Fruit fly (Drosophila melanogaster): Measurements from ENCODE around the gene CG2116.
A peak's percentile ranks its signal among the peaks of the same experiment; 100 is the strongest.

Gene CG2116

dm6 chrX:8092075-8092682 lies 37.4 kb upstream of the CG2116 start (continued):
- TF ChIP-seq mld (GFP tag; IDR thresholded peaks at IDR 0.05; ENCODE audit: partially characterized antibody): no peak
- peak; percentile 68 for TF ChIP-seq NC2β (GFP tag; optimal IDR thresholded peaks at IDR 0.05)
- TF ChIP-seq CG12744 (GFP tag; optimal IDR thresholded peaks at IDR 0.05): peak; percentile 84
- peak; percentile 87 for TF ChIP-seq CG16815 (GFP tag; optimal IDR thresholded peaks at IDR 0.05)
- peak; percentile 92 for TF ChIP-seq CG32767 (GFP tag; IDR thresholded peaks at IDR 0.05)
- peak; percentile 86 for TF ChIP-seq Med (GFP tag)
- peak; percentile 60 for TF ChIP-seq dm (GFP tag; optimal IDR thresholded peaks at IDR 0.05)
- TF ChIP-seq sens-2 (GFP tag; IDR thresholded peaks at IDR 0.05): peak; percentile 61; the same call in 1 of the 2 replicates
- peak; percentile 98 for TF ChIP-seq CG13424 (tag; optimal IDR thresholded peaks at IDR 0.05)
- peak; percentile 83 for TF ChIP-seq CG6654 (GFP tag; optimal IDR thresholded peaks at IDR 0.05)
- no peak for TF ChIP-seq gfzf (GFP tag; optimal IDR thresholded peaks at IDR 0.05)
- TF ChIP-seq Lpt (GFP tag; optimal IDR thresholded peaks at IDR 0.05): no peak
- TF ChIP-seq CG12942 (GFP tag; optimal IDR thresholded peaks at IDR 0.05): peak; percentile 92
- peak; percentile 94 for TF ChIP-seq fd96Cb (tag; optimal IDR thresholded peaks at IDR 0.05)
- TF ChIP-seq CG4404 (GFP tag; IDR thresholded peaks at IDR 0.05): peak; percentile 78; the same call in 1 of the 2 replicates
- peak; percentile 78 for TF ChIP-seq CG9609 (GFP tag; optimal IDR thresholded peaks at IDR 0.05)
- TF ChIP-seq CG2199 (GFP tag; IDR thresholded peaks at IDR 0.05): peak; percentile 75; the same call in 2 of the 3 replicates
- TF ChIP-seq CG4730 (GFP tag; IDR thresholded peaks at IDR 0.05): peak; percentile 88
- peak; percentile 89 for TF ChIP-seq wor (GFP tag; IDR thresholded peaks at IDR 0.05)
- peak; percentile 66 for TF ChIP-seq pros (GFP tag; optimal IDR thresholded peaks at IDR 0.05)
- TF ChIP-seq CG15696 (tag; optimal IDR thresholded peaks at IDR 0.05): peak; percentile 81
- TF ChIP-seq Atf-2 (GFP tag; optimal IDR thresholded peaks at IDR 0.05): peak; percentile 75
- peak; percentile 54 for TF ChIP-seq CG4282 (GFP tag; optimal IDR thresholded peaks at IDR 0.05)
- peak; percentile 25 for TF ChIP-seq ftz-f1 (GFP tag; optimal IDR thresholded peaks at IDR 0.05)
- TF ChIP-seq ems (GFP tag; optimal IDR thresholded peaks at IDR 0.05): peak; percentile 77
- TF ChIP-seq CG31441 (GFP tag; IDR thresholded peaks at IDR 0.05): peak; percentile 94
- peak; percentile 85 for TF ChIP-seq Awh (GFP tag; IDR thresholded peaks at IDR 0.05)
- peak; percentile 92 for TF ChIP-seq slbo (GFP tag; IDR thresholded peaks at IDR 0.05)
- TF ChIP-seq CG11247 (GFP tag; IDR thresholded peaks at IDR 0.05): peak; percentile 86
- peak; percentile 88 for TF ChIP-seq CG11456 (GFP tag; IDR thresholded peaks at IDR 0.05)
- peak; percentile 61 for TF ChIP-seq pb (GFP tag; optimal IDR thresholded peaks at IDR 0.05)
- TF ChIP-seq Lhr (GFP tag; optimal IDR thresholded peaks at IDR 0.05): peak; percentile 80
- TF ChIP-seq scrt (GFP tag; optimal IDR thresholded peaks at IDR 0.05): peak; percentile 89
- peak; percentile 95 for TF ChIP-seq Atf6 (GFP tag; IDR thresholded peaks at IDR 0.05)
- TF ChIP-seq Adf1 (GFP tag; IDR thresholded peaks at IDR 0.05): peak; percentile 87
- TF ChIP-seq psq (GFP tag; optimal IDR thresholded peaks at IDR 0.05): peak; percentile 87
- peak; percentile 96 for TF ChIP-seq CG4424 (GFP tag; optimal IDR thresholded peaks at IDR 0.05)
- TF ChIP-seq odd (GFP tag; optimal IDR thresholded peaks at IDR 0.05): peak; percentile 93
- TF ChIP-seq CG6175 (GFP tag; IDR thresholded peaks at IDR 0.05): peak; percentile 68
- TF ChIP-seq Hr51 (GFP tag; optimal IDR thresholded peaks at IDR 0.05): peak; percentile 80 to 97
- TF ChIP-seq Meics (GFP tag; optimal IDR thresholded peaks at IDR 0.05): peak; percentile 97
- peak; percentile 89 for TF ChIP-seq HLH3B (GFP tag; IDR thresholded peaks at IDR 0.05)
- peak; percentile 96 for TF ChIP-seq CG10979 (tag; optimal IDR thresholded peaks at IDR 0.05)
- no peak for TF ChIP-seq pan (optimal IDR thresholded peaks at IDR 0.05)
- TF ChIP-seq pan (GFP tag; optimal IDR thresholded peaks at IDR 0.05 in 1 of 2, IDR thresholded peaks at IDR 0.05 in 1 of 2): peak in 1 of 2 experiments; percentile 94
- peak; percentile 95 for TF ChIP-seq CG12104 (GFP tag; optimal IDR thresholded peaks at IDR 0.05)
- peak; percentile 88 for TF ChIP-seq Camta (GFP tag; optimal IDR thresholded peaks at IDR 0.05)
- TF ChIP-seq Spps (tag; optimal IDR thresholded peaks at IDR 0.05): peak; percentile 83
- TF ChIP-seq CG6791 (GFP tag; IDR thresholded peaks at IDR 0.05; ENCODE audit: partially characterized antibody): no peak
- peak; percentile 83; the same call in 2 of the 3 replicates for TF ChIP-seq gce (GFP tag; IDR thresholded peaks at IDR 0.05)
- TF ChIP-seq Mrtf (GFP tag; IDR thresholded peaks at IDR 0.05): peak; percentile 86
